Worm (Caenorhabditis elegans): ENCODE data around the gene Y39G8B.7.

DNA sequence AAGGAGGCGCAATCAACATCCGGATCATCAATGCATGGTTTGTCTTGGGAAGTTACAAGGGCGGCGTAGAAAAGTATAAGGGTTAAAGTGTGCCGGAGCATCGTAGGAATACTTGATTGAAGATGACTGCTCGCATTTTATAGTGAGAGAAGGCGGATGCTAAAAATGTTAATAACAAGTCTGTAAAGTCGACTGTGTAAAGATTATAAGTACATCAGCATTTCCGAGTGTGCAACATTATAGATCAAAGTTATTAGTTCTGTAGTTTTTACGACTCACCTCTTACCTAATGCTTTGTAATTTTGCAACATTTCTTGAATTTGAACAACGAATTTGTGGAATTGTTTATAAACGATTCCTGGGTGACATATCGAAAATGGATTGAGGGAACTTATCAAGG is at the start of gene Y39G8B.7:
- TF ChIP-seq C04F5.9 (tag; optimal IDR thresholded peaks at IDR 0.05) (no peak), efl-3 (GFP tag; optimal IDR thresholded peaks at IDR 0.05) (no peak), rnt-1 (tag; optimal IDR thresholded peaks at IDR 0.05) (no peak), snpc-4 (tag; optimal IDR thresholded peaks at IDR 0.05) (no peak)

All from whole organism, L1 larva.